Fruit fly (Drosophila melanogaster) whole organism, larva: ENCODE data around the gene Trax.
A peak's percentile ranks its signal among the peaks of the same experiment; 100 is the strongest.

Experiments
- noc ChIP-seq: fragments of 200-800 bp; sonication (Bioruptor generic); optimal IDR thresholded peaks from 3 replicates; lab custom pipeline; 2019; ENCODE audit warnings: missing biosample characterization, mild to moderate bottlenecking, missing genetic modification characterization, moderate library complexity

Gene Trax

DNA sequence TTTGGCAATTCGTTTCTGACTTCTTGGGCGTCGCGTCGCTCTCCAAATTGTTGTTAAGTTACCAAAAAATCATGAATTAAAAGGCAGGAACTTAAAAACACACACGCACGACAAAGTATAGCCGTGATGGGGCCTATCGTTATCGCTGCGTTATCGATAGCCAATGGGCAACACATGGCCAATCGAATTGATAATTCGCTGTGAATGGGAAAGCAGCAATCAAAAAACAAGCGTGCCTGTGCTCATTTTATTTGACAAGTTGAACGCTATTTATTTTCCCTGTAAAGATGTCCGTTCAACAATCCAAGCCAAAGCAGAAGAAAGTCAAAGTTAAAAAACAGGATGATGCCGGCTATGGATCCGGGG lies 15.5 kb upstream of the Trax start, which contains the start of the genes Surf4 and CG31301:
TSS of gene Surf4 (minus strand) at position 159 of the 366 bp plus-strand sequence.
TSS of gene CG31301 (plus strand) at position 188 of the 366 bp plus-strand sequence.
- no peak for TF ChIP-seq noc (tag; lab: Kevin White, UChicago)

DNA sequence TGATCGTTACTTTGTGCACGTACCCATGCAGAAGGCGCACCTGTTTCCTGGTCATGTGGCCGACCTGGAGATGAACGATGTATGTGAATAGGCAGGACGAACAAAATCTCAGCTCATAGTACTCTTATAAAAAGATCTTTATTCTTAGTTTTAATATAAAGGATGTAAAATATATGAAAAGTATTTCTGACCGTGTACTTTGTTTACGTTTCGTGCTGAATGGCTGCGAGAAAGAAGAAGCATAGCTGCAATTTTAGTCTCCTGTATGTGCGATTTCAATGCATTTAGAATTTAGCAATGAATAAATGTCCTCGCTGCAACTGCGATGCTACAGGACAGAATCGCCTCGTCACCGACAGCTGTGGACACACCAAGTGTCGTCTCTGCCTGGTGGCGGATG lies 13.7 kb upstream of the Trax start, which contains the start of the genes CG42726 and CG42727:
TSS of gene CG42726 (plus strand) at position 227 of the 400 bp plus-strand sequence.
TSS of gene CG42727 (plus strand) at position 227 of the 400 bp plus-strand sequence.
- TF ChIP-seq noc (tag; lab: Kevin White, UChicago): no peak

DNA sequence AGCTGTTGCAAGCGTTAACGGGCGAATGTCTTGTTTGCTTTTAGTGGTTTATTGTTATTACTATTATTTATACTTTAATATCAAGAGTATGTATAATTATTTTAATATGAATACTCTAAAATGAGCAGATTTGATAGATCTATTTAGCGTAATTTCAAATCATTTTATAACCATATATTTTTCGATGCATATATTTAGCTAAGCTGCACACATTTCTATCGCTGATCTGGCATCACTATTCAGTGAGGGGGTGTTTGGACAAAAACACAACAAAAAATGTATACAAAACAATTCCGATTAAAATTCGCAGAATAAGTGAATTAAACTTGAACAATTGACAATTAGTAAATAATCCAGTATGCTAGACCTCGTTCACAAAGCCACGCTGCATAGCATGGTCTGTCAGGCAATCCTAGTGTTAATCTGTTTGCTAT lies 10.5 kb upstream of the Trax start, which contains the start of the genes Trs33 and Tmtc4:
TSS of gene Trs33 (minus strand) at position 3 of the 434 bp plus-strand sequence.
TSS of gene Tmtc4 (plus strand) at position 233 of the 434 bp plus-strand sequence.
- TF ChIP-seq noc (tag; lab: Kevin White, UChicago): peak; percentile 47

DNA sequence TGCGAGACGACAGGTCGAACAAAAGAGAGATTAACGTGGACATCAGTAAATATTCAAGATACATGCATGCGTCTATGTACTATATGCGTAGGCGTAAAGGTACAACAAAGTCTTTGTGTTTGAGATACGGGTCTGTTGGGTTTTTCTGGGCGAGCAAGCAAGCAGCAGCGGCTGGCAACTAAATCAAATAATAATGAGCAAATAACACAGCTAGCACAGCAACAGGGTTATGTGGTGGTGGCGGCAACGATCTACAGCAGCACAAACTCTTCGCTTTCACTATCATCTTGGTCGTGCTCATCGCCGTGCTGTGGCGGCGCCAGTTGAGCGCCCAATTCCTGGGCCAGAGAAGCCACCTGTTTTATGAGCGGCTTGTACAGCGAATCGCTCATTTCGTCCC lies 7.5 kb upstream of the Trax start:
- no peak for TF ChIP-seq noc (tag; lab: Kevin White, UChicago)

DNA sequence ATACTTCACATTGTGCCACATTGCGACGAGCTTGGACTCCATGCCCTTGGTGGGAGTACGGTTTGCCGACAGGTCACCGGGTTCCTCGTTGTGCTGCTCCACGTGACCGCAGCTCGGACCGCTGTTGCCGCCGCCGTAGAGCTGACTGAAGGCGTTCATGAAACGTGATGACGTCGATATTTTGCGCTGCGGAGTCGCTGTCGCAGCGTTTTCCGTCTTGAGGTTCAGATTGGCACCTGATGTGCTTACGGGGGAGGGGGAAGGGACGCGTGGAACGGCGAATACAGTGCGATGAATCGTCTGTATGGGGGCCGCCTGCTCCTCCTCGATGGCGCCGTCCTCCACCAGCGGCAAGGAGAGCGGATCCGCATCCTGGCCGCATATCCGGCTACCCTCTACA lies 5.3 kb upstream of the Trax start:
- TF ChIP-seq noc (tag; lab: Kevin White, UChicago): no peak

DNA sequence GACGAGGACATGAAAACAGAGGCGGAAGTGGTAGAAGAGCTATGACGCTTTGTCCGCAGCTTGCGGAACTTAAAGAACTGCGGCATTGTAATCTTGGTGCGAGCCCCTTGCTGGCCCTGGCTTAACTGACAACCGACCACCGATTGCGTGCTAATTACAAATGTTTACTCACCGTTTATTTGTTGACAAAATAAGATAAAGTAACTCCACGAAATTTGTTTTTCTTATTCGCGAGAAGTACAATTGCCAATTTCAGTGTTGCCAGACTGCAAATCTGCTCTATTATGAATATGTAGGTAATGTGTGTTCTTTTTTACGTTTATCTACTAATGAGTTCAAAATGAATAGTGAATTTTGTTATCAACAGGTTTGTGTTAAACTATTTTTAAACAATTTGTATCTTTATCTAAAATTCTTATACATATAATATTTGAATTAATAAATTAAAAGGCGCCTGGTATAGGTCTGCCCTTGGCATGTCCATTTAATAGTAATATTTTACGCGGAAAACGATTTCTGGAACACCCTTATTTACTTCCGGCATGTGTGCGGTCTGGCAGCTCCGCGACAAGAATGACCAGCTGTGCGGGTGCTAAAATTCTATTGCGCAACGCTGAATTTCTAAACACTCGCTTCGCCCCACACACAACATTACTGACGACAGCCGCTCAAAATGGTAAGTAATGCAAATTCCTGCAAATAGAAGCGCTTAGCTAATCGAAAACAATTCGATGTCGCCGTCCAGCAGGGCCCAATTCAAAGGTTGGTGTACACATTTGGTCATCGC lies 4.7 kb upstream of the Trax start, which contains the start of the genes Atg4b and Hibch:
TSS of gene Atg4b (minus strand) at position 280 of the 787 bp plus-strand sequence.
TSS of gene Hibch (plus strand) at position 585 of the 787 bp plus-strand sequence.
- peak; percentile 88 for TF ChIP-seq noc (tag; lab: Kevin White, UChicago)

DNA sequence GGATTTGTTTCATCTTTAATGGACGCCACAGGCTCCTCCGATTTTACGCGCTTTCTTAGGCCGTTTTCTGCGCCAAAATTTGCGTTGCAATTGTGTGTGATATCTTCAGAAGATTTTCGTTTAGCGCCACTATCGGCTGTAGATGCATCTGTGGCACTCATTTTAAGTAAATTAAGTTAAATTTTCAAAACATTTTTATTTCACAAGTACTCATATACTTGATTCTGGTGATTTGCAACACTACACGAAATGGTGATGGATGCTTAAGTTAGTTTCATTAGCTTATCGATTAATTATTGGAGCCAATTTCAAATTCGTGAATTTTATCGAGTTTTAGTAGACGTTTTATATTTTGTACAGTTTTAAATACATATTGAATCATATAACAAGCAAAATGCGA lies 2.1 kb downstream of the Trax start, which contains the start of gene CG6171:
TSS of gene CG6171 (minus strand) at position 250 of the 400 bp plus-strand sequence.
- no peak for TF ChIP-seq noc (tag; lab: Kevin White, UChicago)

DNA sequence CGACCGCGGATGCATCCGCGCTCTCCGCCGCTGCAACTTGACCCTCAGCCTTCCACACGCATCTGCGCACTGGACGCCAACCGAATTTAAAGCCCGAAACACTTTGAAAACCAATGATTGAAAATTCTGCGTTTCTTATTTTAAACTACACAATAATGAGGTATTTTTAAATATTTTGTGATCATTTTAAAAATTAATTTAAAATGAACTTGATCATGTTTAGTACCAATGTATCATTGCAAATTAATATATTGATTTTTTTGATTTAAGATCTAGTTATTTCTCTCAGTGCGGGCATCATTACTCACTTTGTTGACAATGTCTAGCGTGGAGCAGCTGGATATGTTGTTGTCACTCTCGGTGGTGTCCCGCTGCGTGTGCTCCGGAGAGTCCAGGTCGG lies 5.3 kb downstream of the Trax start:
- TF ChIP-seq noc (tag; lab: Kevin White, UChicago): no peak

DNA sequence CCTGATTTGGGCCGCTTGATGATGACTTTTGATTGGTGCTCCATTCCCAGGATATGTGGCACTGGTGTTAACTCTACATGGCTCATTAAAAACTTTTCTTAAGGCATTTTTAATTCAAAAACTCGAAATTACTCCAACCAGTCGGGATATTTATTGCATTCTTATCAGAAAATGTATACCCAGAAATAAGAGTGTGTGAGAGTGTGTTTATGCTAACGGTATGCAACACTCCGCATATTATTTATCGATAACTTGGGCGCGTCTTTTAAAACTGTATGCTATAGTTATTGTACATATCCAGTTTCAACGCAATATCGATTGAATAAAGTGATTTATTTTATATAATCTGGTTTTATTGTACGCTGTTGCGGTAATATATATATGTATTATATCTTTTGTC lies 6.0 kb downstream of the Trax start, which contains the start of gene CG34404:
TSS of gene CG34404 (minus strand) at position 189 of the 400 bp plus-strand sequence.
- TF ChIP-seq noc (tag; lab: Kevin White, UChicago): no peak

DNA sequence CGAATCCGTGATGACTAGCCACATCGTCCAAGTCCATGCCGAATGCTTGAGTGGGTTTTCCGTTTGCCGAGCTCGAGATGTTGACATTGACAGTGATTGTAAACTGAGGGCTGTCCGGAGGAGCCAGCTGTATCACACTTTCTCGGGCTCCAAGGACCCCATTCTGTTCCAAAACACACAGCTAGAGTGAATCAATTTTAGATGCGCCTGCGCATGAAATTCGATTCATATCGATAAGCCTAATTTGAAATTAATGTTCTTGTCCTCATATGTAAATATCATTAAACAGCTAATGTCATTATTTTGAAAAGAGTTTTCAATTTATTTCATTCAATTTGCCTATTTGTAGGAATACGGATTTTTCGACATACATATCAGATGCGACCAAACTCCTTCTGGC lies 8.2 kb downstream of the Trax start, which contains the start of gene CG14868:
TSS of gene CG14868 (minus strand) at position 204 of the 400 bp plus-strand sequence.
- TF ChIP-seq noc (tag; lab: Kevin White, UChicago): no peak

DNA sequence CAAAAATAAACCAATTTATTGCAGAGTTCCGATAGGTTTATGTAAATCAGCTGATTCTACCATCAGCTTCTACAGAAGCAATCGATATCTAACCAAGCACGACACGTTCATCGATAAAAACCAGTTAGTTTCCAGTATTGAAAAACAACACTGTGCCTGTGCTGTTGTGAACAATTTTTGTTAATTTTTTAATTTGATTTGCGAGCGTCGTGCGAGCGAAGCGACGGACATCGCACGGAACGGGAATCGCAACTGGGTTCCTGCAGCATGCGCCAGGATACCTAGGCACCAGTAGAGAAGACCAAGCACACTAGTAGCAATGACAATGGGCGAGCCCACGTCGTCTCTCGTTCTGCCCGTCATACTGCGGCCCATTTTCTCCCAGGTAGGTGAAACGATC lies 10.3 kb downstream of the Trax start, which contains the start of the genes Ccm3 and CG6136:
TSS of gene Ccm3 (plus strand) at position 125 of the 400 bp plus-strand sequence.
TSS of gene CG6136 (minus strand) at position 380 of the 400 bp plus-strand sequence.
- TF ChIP-seq noc (tag; lab: Kevin White, UChicago): peak; percentile 52

DNA sequence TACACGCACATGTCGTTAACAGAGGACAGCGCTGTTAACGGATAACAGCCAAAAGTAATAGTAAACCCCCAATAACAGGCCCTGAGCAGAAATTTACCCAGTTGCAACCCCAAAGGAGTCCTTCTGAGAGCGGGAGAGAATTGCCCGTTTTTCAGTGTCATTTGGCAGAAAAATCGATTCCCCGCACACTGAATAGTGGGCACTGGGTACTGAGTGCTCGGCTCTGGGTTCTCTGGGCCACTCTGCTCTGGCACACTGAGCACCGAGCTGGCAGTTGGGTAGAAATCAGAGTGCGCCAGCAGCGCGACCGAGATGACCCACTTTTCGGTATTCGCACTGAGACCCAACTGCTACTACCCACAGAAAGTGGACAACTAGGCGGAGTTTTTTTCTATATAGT lies 12.9 kb downstream of the Trax start, which contains the start of gene Rbp:
TSS of gene Rbp (plus strand) at position 239 of the 400 bp plus-strand sequence.
- TF ChIP-seq noc (tag; lab: Kevin White, UChicago): no peak

DNA sequence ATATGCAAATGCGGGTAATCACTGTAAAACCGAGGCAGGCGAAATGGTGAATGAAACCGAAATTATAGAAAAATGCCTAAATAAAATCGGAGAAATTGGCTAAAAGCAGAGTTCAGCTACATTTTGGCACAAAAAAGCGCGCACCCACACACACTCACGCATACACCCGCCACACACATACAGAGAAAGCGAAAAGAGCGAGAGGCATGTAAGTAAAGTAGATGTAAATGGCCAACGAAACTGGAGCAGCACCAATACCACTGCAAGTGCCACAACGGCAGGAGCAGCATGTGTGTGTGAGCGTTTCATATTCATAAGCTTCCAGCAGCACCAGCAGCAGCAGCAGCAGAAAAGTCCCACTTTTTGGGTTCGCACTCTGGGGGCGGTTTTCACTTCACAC lies 14.0 kb downstream of the Trax start:
- TF ChIP-seq noc (tag; lab: Kevin White, UChicago): no peak

DNA sequence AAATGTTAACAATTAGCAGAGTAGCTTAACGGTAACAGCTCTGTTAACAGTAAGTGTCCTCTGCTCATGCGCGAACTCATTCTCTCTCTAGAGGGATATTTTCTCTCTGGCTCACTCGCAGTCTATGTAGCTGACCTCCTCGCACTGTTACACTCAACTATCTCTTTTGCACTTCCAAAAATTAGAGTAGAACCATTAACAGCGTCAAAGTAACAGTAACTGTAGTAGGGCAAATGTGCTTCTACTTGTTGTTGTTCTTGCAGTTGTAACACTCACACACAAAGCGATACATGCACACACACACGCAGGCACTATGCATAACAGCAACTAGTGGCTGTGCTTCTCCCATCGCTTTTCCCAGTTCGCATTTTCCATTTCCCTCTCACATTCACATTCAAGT lies 17.6 kb downstream of the Trax start:
- no peak for TF ChIP-seq noc (tag; lab: Kevin White, UChicago)

DNA sequence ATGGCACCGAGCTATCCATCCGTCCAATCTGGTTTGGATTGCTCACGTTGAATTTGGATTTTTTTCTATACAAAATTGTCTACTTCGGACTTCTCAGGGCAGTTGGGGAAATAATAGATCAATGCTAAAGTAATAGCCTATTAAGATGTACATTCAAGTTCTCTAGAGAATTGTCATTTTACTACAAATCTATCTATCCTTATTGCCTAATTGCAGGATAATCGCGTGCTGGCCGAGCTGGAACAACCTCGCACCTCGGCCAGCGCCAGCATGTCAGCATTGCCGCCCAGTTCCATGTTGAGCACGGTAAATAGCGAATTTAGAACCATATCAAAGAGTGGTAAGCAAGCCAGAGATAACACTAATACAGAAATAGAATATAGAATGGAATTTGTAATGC lies 21.4 kb downstream of the Trax start, which contains the start of gene h-cup:
TSS of gene h-cup (minus strand) at position 101 of the 400 bp plus-strand sequence.
- TF ChIP-seq noc (tag; lab: Kevin White, UChicago): no peak
